Fruit fly (Drosophila melanogaster): Measurements from ENCODE around the gene CG13311.

The CG13311 gene

DNA sequence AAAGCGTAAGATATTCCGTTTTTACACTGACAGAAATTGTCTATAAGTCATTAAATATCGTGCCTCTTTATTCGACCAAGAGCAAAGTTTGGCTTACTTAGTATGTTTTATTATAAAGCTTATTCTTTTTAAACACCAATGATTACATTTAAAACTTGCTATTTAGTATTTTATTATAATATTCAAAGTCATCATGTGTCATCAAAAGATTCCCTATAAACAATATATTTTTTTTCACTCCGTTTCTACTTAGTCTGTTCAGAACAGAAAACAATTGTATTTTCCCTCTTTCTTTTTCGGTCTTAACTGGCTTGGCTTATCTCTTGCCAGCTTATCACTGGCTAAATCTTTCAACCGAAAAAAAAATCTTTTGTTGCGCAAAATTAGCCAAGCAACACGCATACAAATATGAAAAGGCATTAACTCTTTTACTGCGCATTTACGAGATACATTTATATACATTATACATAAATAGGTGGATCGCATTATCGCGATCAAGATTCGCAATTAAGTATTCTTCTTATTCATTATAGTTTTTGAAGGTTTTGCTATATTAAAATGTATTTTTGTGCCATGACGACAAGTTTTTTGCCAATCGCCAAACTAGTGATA, 24.5 kb downstream of the CG13311 start:
- peak; percentile 27 for TF ChIP-seq achi (GFP tag; optimal IDR thresholded peaks at IDR 0.05)
- no peak for TF ChIP-seq CG11762 (GFP tag; optimal IDR thresholded peaks at IDR 0.05; ENCODE audit: insufficient read depth)
- TF ChIP-seq esn (GFP tag; optimal IDR thresholded peaks at IDR 0.05), result peak; percentile 61
- TF ChIP-seq cyc (GFP tag; optimal IDR thresholded peaks at IDR 0.05), result no peak
- TF ChIP-seq CG3032 (tag; optimal IDR thresholded peaks at IDR 0.05), result no peak
- no peak for TF ChIP-seq eg (GFP tag; IDR thresholded peaks at IDR 0.05)
- TF ChIP-seq CG11294 (GFP tag; IDR thresholded peaks at IDR 0.05), result no peak
- TF ChIP-seq CG8632 (GFP tag; optimal IDR thresholded peaks at IDR 0.05), result peak; percentile 8
- no peak for TF ChIP-seq Ets21C (GFP tag; optimal IDR thresholded peaks at IDR 0.05)
- no peak for TF ChIP-seq CG6792 (GFP tag; optimal IDR thresholded peaks at IDR 0.05)
- TF ChIP-seq CG10669 (GFP tag; optimal IDR thresholded peaks at IDR 0.05), result no peak
- TF ChIP-seq Met (GFP tag; optimal IDR thresholded peaks at IDR 0.05), result peak; percentile 45
- TF ChIP-seq svp (GFP tag), result peak; percentile 75
- TF ChIP-seq CG6163 (GFP tag; IDR thresholded peaks at IDR 0.05), result no peak
- TF ChIP-seq Sox102F (GFP tag; optimal IDR thresholded peaks at IDR 0.05), result no peak
- no peak for TF ChIP-seq Sox15 (GFP tag; optimal IDR thresholded peaks at IDR 0.05)
- no peak for TF ChIP-seq CG6808 (GFP tag; optimal IDR thresholded peaks at IDR 0.05)
- no peak for TF ChIP-seq CG9139 (GFP tag; optimal IDR thresholded peaks at IDR 0.05)
- TF ChIP-seq Eip93F (GFP tag; optimal IDR thresholded peaks at IDR 0.05), result peak; percentile 14
- TF ChIP-seq OdsH (GFP tag; optimal IDR thresholded peaks at IDR 0.05), result peak; percentile 7
- no peak for TF ChIP-seq CG3919 (GFP tag; optimal IDR thresholded peaks at IDR 0.05)
- TF ChIP-seq Sox14 (GFP tag; optimal IDR thresholded peaks at IDR 0.05), result peak; percentile 20
- TF ChIP-seq CG10631 (GFP tag; optimal IDR thresholded peaks at IDR 0.05), result no peak
- TF ChIP-seq Gug (GFP tag; IDR thresholded peaks at IDR 0.05), result no peak
- no peak for TF ChIP-seq CG4318 (GFP tag; optimal IDR thresholded peaks at IDR 0.05)
- no peak for TF ChIP-seq Blimp-1 (GFP tag; optimal IDR thresholded peaks at IDR 0.05)
- TF ChIP-seq CG15336 (GFP tag; IDR thresholded peaks at IDR 0.05), result no peak
- TF ChIP-seq CG32006 (GFP tag; optimal IDR thresholded peaks at IDR 0.05), result no peak
- no peak for TF ChIP-seq Eip75B (GFP tag; optimal IDR thresholded peaks at IDR 0.05)
- TF ChIP-seq lz (GFP tag; optimal IDR thresholded peaks at IDR 0.05), result no peak
- no peak for TF ChIP-seq CG11902 (GFP tag; optimal IDR thresholded peaks at IDR 0.05)
- TF ChIP-seq Smox (GFP tag; optimal IDR thresholded peaks at IDR 0.05), result peak; percentile 44
- TF ChIP-seq pdm3 (GFP tag; optimal IDR thresholded peaks at IDR 0.05), result no peak
- no peak for TF ChIP-seq CG6854 (GFP tag; optimal IDR thresholded peaks at IDR 0.05)
- no peak for TF ChIP-seq CG6276 (GFP tag; optimal IDR thresholded peaks at IDR 0.05)
- TF ChIP-seq CG7368 (GFP tag; optimal IDR thresholded peaks at IDR 0.05), result no peak
- no peak for TF ChIP-seq CG8119 (GFP tag; IDR thresholded peaks at IDR 0.05)
- peak; percentile 19 for TF ChIP-seq CG34406 (GFP tag; optimal IDR thresholded peaks at IDR 0.05)
- no peak for TF ChIP-seq fd59A (GFP tag; optimal IDR thresholded peaks at IDR 0.05)
- TF ChIP-seq fd85E (GFP tag; optimal IDR thresholded peaks at IDR 0.05), result no peak
- peak; percentile 60 for TF ChIP-seq Eip78C (GFP tag)
- no peak for TF ChIP-seq fkh (GFP tag; optimal IDR thresholded peaks at IDR 0.05)
- no peak for TF ChIP-seq net (GFP tag; optimal IDR thresholded peaks at IDR 0.05)
- TF ChIP-seq vri (GFP tag; optimal IDR thresholded peaks at IDR 0.05), result peak; percentile 37
- no peak for TF ChIP-seq Ets96B (tag; optimal IDR thresholded peaks at IDR 0.05)
- TF ChIP-seq salr (GFP tag; optimal IDR thresholded peaks at IDR 0.05), result no peak
- peak; percentile 0 for TF ChIP-seq CG31627 (GFP tag; optimal IDR thresholded peaks at IDR 0.05)
- no peak for TF ChIP-seq CG1621 (tag; optimal IDR thresholded peaks at IDR 0.05)
- no peak for TF ChIP-seq dac (GFP tag; optimal IDR thresholded peaks at IDR 0.05)
- TF ChIP-seq acj6 (GFP tag; optimal IDR thresholded peaks at IDR 0.05), result no peak
- TF ChIP-seq Lpt (GFP tag; optimal IDR thresholded peaks at IDR 0.05), result no peak
- TF ChIP-seq dsx (GFP tag; optimal IDR thresholded peaks at IDR 0.05; ENCODE audit: poor library complexity, severe bottlenecking), result no peak
